Worm (Caenorhabditis elegans) whole organism, L1 larva: ENCODE results near the gene K11H12.3.

Source experiments
- C04F5.9 ChIP-seq: sonication (generic microtip); optimal IDR thresholded peaks from 2 replicates; lab custom pipeline; 2016; ENCODE audit warnings: missing genetic modification characterization, missing compliant biosample characterization
- C16A3.4 ChIP-seq: fragments of 150-350 bp; optimal IDR thresholded peaks from 2 replicates; lab custom pipeline; 2014; ENCODE audit warnings: missing biosample characterization, missing genetic modification characterization
- F16B12.6 ChIP-seq: fragments of 150-350 bp; optimal IDR thresholded peaks from 2 replicates; lab custom pipeline; 2014; ENCODE audit warnings: missing biosample characterization, missing genetic modification characterization
- aha-1 ChIP-seq: fragments of 150-350 bp; optimal IDR thresholded peaks from 2 replicates; lab custom pipeline; 2014; ENCODE audit warnings: missing biosample characterization, missing genetic modification characterization
- ceh-90 ChIP-seq: sonication (generic microtip); optimal IDR thresholded peaks from 2 replicates; lab custom pipeline; 2016; ENCODE audit warnings: missing genetic modification characterization, missing compliant biosample characterization
- efl-1 ChIP-seq, 4 experiments: fragments of 150-350 bp; optimal IDR thresholded peaks in 3 of 4; peaks in 1 of 4; 1 replicate in 1 of 4; 2 replicates in 3 of 4; lab custom pipeline; 2014; ENCODE audit warnings: missing biosample characterization in 2 of 4, missing genetic modification characterization in 2 of 4, missing genetic modification reagents in 2 of 4
- egl-13 ChIP-seq: sonication (generic microtip); optimal IDR thresholded peaks from 2 replicates; lab custom pipeline; 2016; ENCODE audit warnings: missing genotype, missing genetic modification reagents, missing genetic modification characterization, missing compliant biosample characterization
- elt-2 ChIP-seq: sonication (generic microtip); optimal IDR thresholded peaks from 2 replicates; lab custom pipeline; 2016; ENCODE audit warnings: missing genetic modification characterization, mild to moderate bottlenecking, inconsistent platforms, missing compliant biosample characterization, missing genetic modification reagents
- elt-3 ChIP-seq, 6 experiments: fragments of 150-350 bp in 1 of 6; sonication (generic microtip); optimal IDR thresholded peaks; 2 replicates each; lab custom pipeline; 2017 to 2018; ENCODE audit warnings: missing biosample characterization in 6 of 6, missing genetic modification characterization in 6 of 6, inconsistent platforms in 1 of 6
- ets-5 ChIP-seq: fragments of 200-800 bp; sonication (Bioruptor generic); IDR thresholded peaks from 2 replicates; pipeline ENCODE4 v1.3.6; 2022; ENCODE audit warnings: missing genetic modification characterization, missing compliant biosample characterization
- fkh-4 ChIP-seq: sonication (generic microtip); optimal IDR thresholded peaks from 2 replicates; lab custom pipeline; 2016; ENCODE audit warnings: missing compliant biosample characterization, missing genetic modification characterization, borderline replicate concordance
- fos-1 ChIP-seq: fragments of 150-350 bp; optimal IDR thresholded peaks from 2 replicates; lab custom pipeline; 2014; ENCODE audit warnings: missing biosample characterization, missing genetic modification characterization
- grh-1 ChIP-seq: fragments of 200-800 bp; sonication (Bioruptor generic); IDR thresholded peaks from 2 replicates; pipeline ENCODE4 v1.3.6; 2022; ENCODE audit warnings: missing genetic modification reagents, missing genetic modification characterization, missing compliant biosample characterization
- irx-1 ChIP-seq: sonication (generic microtip); optimal IDR thresholded peaks from 2 replicates; lab custom pipeline; 2016; ENCODE audit warnings: missing genetic modification characterization, missing compliant biosample characterization
- lin-35 ChIP-seq, 2 experiments: fragments of 150-350 bp; optimal IDR thresholded peaks; 2 replicates each; lab custom pipeline; 2014; ENCODE audit warnings: missing biosample characterization in 2 of 2, missing genetic modification characterization in 2 of 2, missing genetic modification reagents in 2 of 2
- lin-39 ChIP-seq: fragments of 150-350 bp; optimal IDR thresholded peaks from 2 replicates; lab custom pipeline; 2014; ENCODE audit warnings: missing biosample characterization, missing genetic modification reagents, missing genetic modification characterization
- lir-3 ChIP-seq: sonication (generic microtip); optimal IDR thresholded peaks from 2 replicates; lab custom pipeline; 2016; ENCODE audit warnings: mild to moderate bottlenecking, missing genetic modification characterization, moderate library complexity, missing compliant biosample characterization; ENCODE audit not compliant: poor library complexity
- lsy-2 ChIP-seq, 2 experiments: fragments of 150-350 bp; optimal IDR thresholded peaks; 2 replicates each; lab custom pipeline; 2014; ENCODE audit warnings: missing biosample characterization in 2 of 2, missing genetic modification characterization in 2 of 2
- mab-9 ChIP-seq: fragments of 200-800 bp; sonication (Bioruptor generic); IDR thresholded peaks from 2 replicates; pipeline ENCODE4 v1.3.6; 2022; ENCODE audit warnings: missing genetic modification reagents, missing genetic modification characterization, missing compliant biosample characterization
- nhr-11 ChIP-seq: fragments of 150-350 bp; optimal IDR thresholded peaks from 2 replicates; lab custom pipeline; 2014; ENCODE audit warnings: missing biosample characterization, missing genetic modification characterization
- nhr-20 ChIP-seq: sonication (generic microtip); optimal IDR thresholded peaks from 2 replicates; lab custom pipeline; 2016; ENCODE audit warnings: mild to moderate bottlenecking, missing genetic modification characterization, missing compliant biosample characterization
- nhr-237 ChIP-seq: fragments of 150-350 bp; optimal IDR thresholded peaks from 2 replicates; lab custom pipeline; 2014; ENCODE audit warnings: missing biosample characterization, missing genetic modification characterization
- nhr-28 ChIP-seq: fragments of 150-350 bp; optimal IDR thresholded peaks from 2 replicates; lab custom pipeline; 2014; ENCODE audit warnings: missing biosample characterization, missing genetic modification characterization
- nhr-71 ChIP-seq: sonication (generic microtip); optimal IDR thresholded peaks from 2 replicates; lab custom pipeline; 2016; ENCODE audit warnings: mild to moderate bottlenecking, missing genetic modification characterization, moderate library complexity, missing compliant biosample characterization
- nhr-77 ChIP-seq: fragments of 150-350 bp; optimal IDR thresholded peaks from 2 replicates; lab custom pipeline; 2014; ENCODE audit warnings: missing biosample characterization, missing genetic modification characterization
- nhr-84 ChIP-seq: sonication (generic microtip); optimal IDR thresholded peaks from 2 replicates; lab custom pipeline; 2017; ENCODE audit warnings: missing biosample characterization, missing genetic modification characterization
- rnt-1 ChIP-seq: sonication (generic microtip); optimal IDR thresholded peaks from 2 replicates; lab custom pipeline; 2016; ENCODE audit warnings: mild to moderate bottlenecking, missing genetic modification characterization, moderate library complexity, missing compliant biosample characterization
- sox-4 ChIP-seq: sonication (generic microtip); optimal IDR thresholded peaks from 2 replicates; lab custom pipeline; 2016; ENCODE audit warnings: missing genetic modification characterization, missing compliant biosample characterization
- sup-37 ChIP-seq: fragments of 200-800 bp; sonication (Bioruptor generic); optimal IDR thresholded peaks from 2 replicates; lab custom pipeline; 2018; ENCODE audit warnings: mild to moderate bottlenecking, missing genetic modification characterization, missing compliant biosample characterization
- tlp-1 ChIP-seq: fragments of 150-350 bp; optimal IDR thresholded peaks from 2 replicates; lab custom pipeline; 2014; ENCODE audit warnings: missing biosample characterization, missing genetic modification characterization
- unc-130 ChIP-seq: fragments of 150-350 bp; optimal IDR thresholded peaks from 2 replicates; lab custom pipeline; 2017; ENCODE audit warnings: missing biosample characterization, missing genetic modification characterization, inconsistent platforms
- unc-30 ChIP-seq: sonication (generic microtip); optimal IDR thresholded peaks from 2 replicates; lab custom pipeline; 2017; ENCODE audit warnings: missing biosample characterization, missing genetic modification characterization
- unc-98 ChIP-seq: fragments of 200-800 bp; sonication (Bioruptor generic); IDR thresholded peaks from 2 replicates; pipeline ENCODE4 v1.3.6; 2022; ENCODE audit warnings: missing genetic modification characterization, missing compliant biosample characterization
- vab-15 ChIP-seq: sonication (generic microtip); optimal IDR thresholded peaks from 2 replicates; lab custom pipeline; 2017; ENCODE audit warnings: missing genotype, mild to moderate bottlenecking, missing genetic modification characterization, missing compliant biosample characterization
- zag-1 ChIP-seq: fragments of 150-350 bp; optimal IDR thresholded peaks from 2 replicates; lab custom pipeline; 2014; ENCODE audit warnings: missing biosample characterization, missing genetic modification characterization
- ztf-4 ChIP-seq: fragments of 150-350 bp; optimal IDR thresholded peaks from 2 replicates; lab custom pipeline; 2014; ENCODE audit warnings: missing biosample characterization, missing genetic modification characterization

K11H12.3 gene

DNA sequence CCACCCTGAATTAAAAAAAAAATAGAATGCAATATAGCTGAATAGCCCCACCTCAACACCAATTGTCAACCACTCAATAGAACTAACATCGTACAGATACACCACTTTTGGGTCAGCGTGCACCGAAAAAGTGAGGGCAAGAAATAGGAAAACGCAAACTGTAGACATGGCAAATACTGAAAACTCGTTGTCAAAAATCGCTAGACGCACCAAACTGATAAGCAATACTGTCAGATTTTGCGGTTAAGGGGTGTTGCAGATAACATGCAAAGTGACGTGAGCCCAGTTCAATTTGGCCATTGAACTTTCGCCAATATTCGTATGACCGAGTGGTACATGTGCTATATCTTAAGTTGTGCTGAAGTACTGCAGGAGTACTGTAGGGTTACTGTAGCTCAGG is at the start of gene K11H12.3:
TSS of gene K11H12.3 (minus strand) at position 168 of the 400 bp plus-strand sequence.
- no peak for TF ChIP-seq rnt-1 (tag; lab: Kevin White, UChicago)
- TF ChIP-seq lin-35 (GFP tag; optimal IDR thresholded peaks at IDR 0.05; lab: Kevin White, UChicago) = peak in 1 of 2 experiments; percentile 4
- TF ChIP-seq unc-98 (GFP tag; lab: Robert Waterston, UW) = no peak
- TF ChIP-seq elt-3 (tag; optimal IDR thresholded peaks at IDR 0.05; lab: Kevin White, UChicago) = no peak
- no peak for TF ChIP-seq C16A3.4 (tag; lab: Kevin White, UChicago)
- TF ChIP-seq irx-1 = no peak
- TF ChIP-seq elt-2 (tag; lab: Kevin White, UChicago) = peak; percentile 33
- no peak for TF ChIP-seq vab-15 (tag; lab: Kevin White, UChicago)
- TF ChIP-seq egl-13 (tag; lab: Kevin White, UChicago) = no peak
- no peak for TF ChIP-seq efl-1 (optimal IDR thresholded peaks at IDR 0.05; lab: Kevin White, UChicago)
- TF ChIP-seq efl-1 (GFP tag; optimal IDR thresholded peaks at IDR 0.05 in 1 of 2; lab: Kevin White, UChicago) = peak in 1 of 2 experiments; percentile 29

ce11 chrIV:719351-719750 is 46.1 kb upstream of the K11H12.3 start, which contains the start of gene Y55F3C.10:
Gene Y55F3C.10, minus strand, starts transcription at chrIV:719451.
- no peak for TF ChIP-seq sup-37
- no peak for TF ChIP-seq nhr-77 (tag; lab: Kevin White, UChicago)
- TF ChIP-seq nhr-20 (tag; lab: Kevin White, UChicago) = no peak
- TF ChIP-seq tlp-1 = no peak
- TF ChIP-seq C04F5.9 (tag; lab: Kevin White, UChicago) = no peak
- no peak for TF ChIP-seq C16A3.4 (tag; lab: Kevin White, UChicago)
- TF ChIP-seq efl-1 (optimal IDR thresholded peaks at IDR 0.05; lab: Kevin White, UChicago) = no peak
- peak in 1 of 2 experiments; percentile 89 for TF ChIP-seq efl-1 (GFP tag; optimal IDR thresholded peaks at IDR 0.05 in 1 of 2; lab: Kevin White, UChicago)

DNA sequence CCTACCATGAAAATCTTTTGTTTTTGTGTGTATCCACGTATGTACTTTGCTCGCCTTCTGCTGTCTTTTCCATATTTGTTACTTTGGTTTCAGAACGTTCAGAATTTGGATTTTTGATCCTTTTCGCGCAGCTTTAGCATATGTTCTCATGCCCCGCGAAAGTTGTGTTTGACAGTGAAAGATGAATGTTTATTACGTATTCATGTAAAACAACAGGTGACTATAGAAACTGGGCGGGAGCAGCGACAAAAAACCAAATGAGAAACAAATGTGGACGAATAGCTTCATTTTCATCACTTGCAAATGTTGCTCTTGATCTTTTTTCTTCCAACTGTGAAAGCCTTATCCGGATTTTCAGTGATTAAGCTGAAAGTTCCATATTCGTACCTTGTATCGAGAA is 43.0 kb upstream of the K11H12.3 start, which contains the start of gene clec-164:
TSS of gene clec-164 (plus strand) at position 301 of the 400 bp plus-strand sequence.
- TF ChIP-seq nhr-71 (tag; lab: Kevin White, UChicago) (no peak), sup-37 (no peak), sox-4 (tag; lab: Kevin White, UChicago) (no peak), unc-30 (tag; lab: Kevin White, UChicago) (no peak), unc-130 (tag; lab: Kevin White, UChicago) (no peak), ceh-90 (tag; lab: Kevin White, UChicago) (no peak), nhr-237 (tag; lab: Kevin White, UChicago) (no peak), grh-1 (GFP tag; lab: Robert Waterston, UW) (no peak)
- TF ChIP-seq, all 84 proteins: peak for 0

DNA sequence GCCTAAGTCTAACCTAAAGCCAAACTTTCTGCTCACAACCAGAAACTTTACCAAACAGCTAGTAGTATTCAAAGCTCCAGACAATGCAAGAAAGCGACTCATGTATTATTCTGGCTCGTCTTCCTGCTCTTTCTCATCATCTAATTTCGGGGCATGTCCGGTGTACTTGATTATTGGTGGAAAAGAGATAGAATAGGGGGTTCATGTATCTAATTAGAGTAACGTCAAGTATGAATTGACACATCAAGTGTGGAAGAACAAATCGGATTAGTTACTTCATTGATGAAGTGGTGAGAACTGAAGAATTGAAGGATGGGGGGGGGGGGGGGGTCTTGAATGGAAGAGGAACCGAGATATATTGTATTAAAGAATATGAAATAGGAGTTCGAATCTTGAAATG is 42.2 kb upstream of the K11H12.3 start:
- TF ChIP-seq nhr-77 (tag; lab: Kevin White, UChicago) = no peak
- no peak for TF ChIP-seq zag-1
- TF ChIP-seq nhr-11 (tag; lab: Kevin White, UChicago) = no peak
- no peak for TF ChIP-seq nhr-28 (tag; lab: Kevin White, UChicago)
- TF ChIP-seq ets-5 (GFP tag; lab: Robert Waterston, UW) = no peak
- TF ChIP-seq nhr-84 (tag; lab: Kevin White, UChicago) = no peak

ce11 chrIV:707635-708034 is 34.4 kb upstream of the K11H12.3 start, which contains the start of gene cutl-26:
Gene cutl-26, minus strand, starts transcription at chrIV:707735.
- TF ChIP-seq F16B12.6 (tag; lab: Kevin White, UChicago) (no peak), lsy-2 (tag; optimal IDR thresholded peaks at IDR 0.05; lab: Kevin White, UChicago) (no peak), elt-2 (tag; lab: Kevin White, UChicago) (no peak), lin-39 (no peak), fkh-4 (tag; lab: Kevin White, UChicago) (no peak), efl-1 (optimal IDR thresholded peaks at IDR 0.05; lab: Kevin White, UChicago) (no peak), efl-1 (GFP tag; optimal IDR thresholded peaks at IDR 0.05 in 1 of 2; lab: Kevin White, UChicago) (peak in 1 of 2 experiments; percentile 60)

DNA sequence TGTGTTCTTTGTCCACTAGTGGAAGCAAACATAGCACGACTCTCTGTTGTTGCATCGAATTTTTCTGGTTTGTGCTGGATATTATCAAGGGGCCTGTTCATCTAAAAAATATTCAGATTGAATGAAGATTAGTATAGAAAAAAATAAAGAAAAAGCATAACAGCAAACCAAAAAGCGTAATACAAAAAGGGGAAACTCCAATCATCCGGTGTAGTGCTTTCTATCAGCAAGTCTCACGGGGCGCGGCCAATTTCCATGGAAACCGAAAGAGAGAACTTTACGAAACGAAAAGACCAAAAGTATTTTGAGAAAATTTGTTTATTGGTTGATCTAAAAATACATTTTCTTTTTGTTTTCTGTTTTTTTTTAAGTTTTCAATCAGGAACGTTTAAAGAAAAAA is 25.0 kb upstream of the K11H12.3 start, which contains the start of gene Y55F3C.17:
TSS of gene Y55F3C.17 (minus strand) at position 101 of the 400 bp plus-strand sequence.
- TF ChIP-seq lir-3 (tag; lab: Kevin White, UChicago) (no peak), aha-1 (tag; lab: Kevin White, UChicago) (no peak), mab-9 (GFP tag; lab: Robert Waterston, UW) (no peak), sup-37 (no peak), nhr-237 (tag; lab: Kevin White, UChicago) (no peak), ztf-4 (tag; lab: Kevin White, UChicago) (no peak), fos-1 (tag; lab: Kevin White, UChicago) (no peak)
